Fruit fly (Drosophila melanogaster) whole organism, embryonic: Measurements from ENCODE around the gene Rad60.
A peak's percentile ranks its signal among the peaks of the same experiment; 100 is the strongest.

Source experiments
- Aef1 ChIP-seq: fragments of 200-800 bp; sonication (Bioruptor generic); IDR thresholded peaks from 3 replicates; pipeline ENCODE4 v1.3.6; 2022; ENCODE audit warnings: missing biosample characterization, missing genetic modification characterization
- Bteb2 ChIP-seq: fragments of 200-800 bp; sonication (Bioruptor generic); optimal IDR thresholded peaks from 2 replicates; lab custom pipeline; 2016; ENCODE audit warnings: missing biosample characterization, missing genetic modification characterization
- CG10209 ChIP-seq: fragments of 200-800 bp; sonication (Bioruptor generic); optimal IDR thresholded peaks from 3 replicates; lab custom pipeline; 2017; ENCODE audit warnings: missing biosample characterization, mild to moderate bottlenecking, missing genetic modification characterization, missing genetic modification reagents
- CG10959 ChIP-seq: fragments of 200-800 bp; sonication (Bioruptor generic); IDR thresholded peaks from 2 replicates; pipeline ENCODE4 v1.3.6; 2022; ENCODE audit warnings: missing biosample characterization, missing genetic modification characterization
- CG11695 ChIP-seq: fragments of 200-800 bp; sonication (Bioruptor generic); IDR thresholded peaks from 3 replicates; pipeline ENCODE4 v1.3.6; 2022; ENCODE audit warnings: missing biosample characterization, missing genetic modification characterization
- CG15601 ChIP-seq: fragments of 200-800 bp; sonication (Bioruptor generic); optimal IDR thresholded peaks from 3 replicates; lab custom pipeline; 2019; ENCODE audit warnings: missing biosample characterization, mild to moderate bottlenecking, missing genetic modification characterization, moderate library complexity
- CG15696 ChIP-seq: fragments of 200-800 bp; sonication (Bioruptor generic); optimal IDR thresholded peaks from 2 replicates; lab custom pipeline; 2019; ENCODE audit warnings: missing biosample characterization, mild to moderate bottlenecking, missing genetic modification characterization, moderate library complexity
- CG17568 ChIP-seq: fragments of 200-800 bp; sonication (Bioruptor generic); optimal IDR thresholded peaks from 2 replicates; lab custom pipeline; 2018; ENCODE audit warnings: missing biosample characterization, mild to moderate bottlenecking, missing genetic modification characterization, moderate library complexity
- CG1792 ChIP-seq: fragments of 200-800 bp; sonication (Bioruptor generic); optimal IDR thresholded peaks from 2 replicates; lab custom pipeline; 2016; ENCODE audit warnings: missing biosample characterization, missing genetic modification characterization
- CG33557 ChIP-seq: fragments of 200-800 bp; sonication (Bioruptor generic); optimal IDR thresholded peaks from 2 replicates; lab custom pipeline; 2019; ENCODE audit warnings: missing biosample characterization, mild to moderate bottlenecking, missing genetic modification characterization, moderate library complexity
- CG42726 ChIP-seq: fragments of 200-800 bp; sonication (Bioruptor generic); IDR thresholded peaks from 2 replicates; pipeline ENCODE4 v1.3.6; 2022; ENCODE audit warnings: missing biosample characterization, missing genetic modification characterization; ENCODE audit not compliant: partially characterized antibody
- CG6791 ChIP-seq: fragments of 200-800 bp; sonication (Bioruptor generic); IDR thresholded peaks from 3 replicates; pipeline ENCODE4 v1.3.6; 2022; ENCODE audit warnings: missing biosample characterization, missing genetic modification characterization; ENCODE audit not compliant: partially characterized antibody
- CG7786 ChIP-seq: fragments of 200-800 bp; sonication (Bioruptor generic); optimal IDR thresholded peaks from 2 replicates; lab custom pipeline; 2016; ENCODE audit warnings: missing biosample characterization, missing genetic modification characterization
- CG7963 ChIP-seq: fragments of 200-800 bp; sonication (Bioruptor generic); IDR thresholded peaks from 3 replicates; pipeline ENCODE4 v1.3.6; 2022; ENCODE audit warnings: missing biosample characterization, missing genetic modification characterization; ENCODE audit not compliant: partially characterized antibody
- CG9727 ChIP-seq: fragments of 200-800 bp; sonication (Bioruptor generic); optimal IDR thresholded peaks from 3 replicates; lab custom pipeline; 2017; ENCODE audit warnings: missing biosample characterization, mild to moderate bottlenecking, missing genetic modification characterization
- Camta ChIP-seq: fragments of 200-800 bp; sonication (Bioruptor generic); optimal IDR thresholded peaks from 2 replicates; lab custom pipeline; 2016; ENCODE audit warnings: missing biosample characterization, missing genetic modification characterization
- CrebB ChIP-seq: fragments of 200-800 bp; sonication (Bioruptor generic); optimal IDR thresholded peaks from 3 replicates; lab custom pipeline; 2018; ENCODE audit warnings: missing biosample characterization, mild to moderate bottlenecking, missing genetic modification characterization
- Doc3 ChIP-seq: fragments of 200-800 bp; sonication (Bioruptor generic); IDR thresholded peaks from 3 replicates; pipeline ENCODE4 v1.3.6; 2022; ENCODE audit warnings: missing biosample characterization, missing genetic modification characterization; ENCODE audit not compliant: partially characterized antibody
- Drgx ChIP-seq: fragments of 200-800 bp; sonication (Bioruptor generic); IDR thresholded peaks from 2 replicates; pipeline ENCODE4 v1.3.6; 2022; ENCODE audit warnings: missing biosample characterization, missing genetic modification characterization
- HLH4C ChIP-seq: fragments of 200-800 bp; sonication (Bioruptor generic); IDR thresholded peaks from 3 replicates; pipeline ENCODE4 v1.3.6; 2022; ENCODE audit warnings: missing biosample characterization, missing genetic modification characterization; ENCODE audit not compliant: partially characterized antibody
- Hand ChIP-seq: fragments of 200-800 bp; sonication (Bioruptor generic); optimal IDR thresholded peaks from 2 replicates; lab custom pipeline; 2017; ENCODE audit warnings: mild to moderate bottlenecking, missing biosample characterization, missing genetic modification reagents, missing genetic modification characterization
- HmgZ ChIP-seq: fragments of 200-800 bp; sonication (Bioruptor generic); optimal IDR thresholded peaks from 2 replicates; lab custom pipeline; 2018; ENCODE audit warnings: missing biosample characterization, mild to moderate bottlenecking, missing genetic modification characterization
- Hr78 ChIP-seq, 2 experiments: fragments of 200-800 bp in 1 of 2; fragments of >200 bp in 1 of 2; sonication (Bioruptor generic) in 1 of 2; optimal IDR thresholded peaks; 2 replicates each; lab custom pipeline; 2017 to 2019; ENCODE audit warnings: missing biosample characterization in 2 of 2, missing genetic modification characterization in 2 of 2, mild to moderate bottlenecking in 1 of 2, moderate library complexity in 1 of 2
- MBD-R2 ChIP-seq: fragments of 200-800 bp; sonication (Bioruptor generic); IDR thresholded peaks from 2 replicates; pipeline ENCODE4 v1.3.6; 2022; ENCODE audit warnings: missing biosample characterization, missing genetic modification characterization
- Myb ChIP-seq: fragments of 200-800 bp; sonication (Bioruptor generic); optimal IDR thresholded peaks from 2 replicates; lab custom pipeline; 2016; ENCODE audit warnings: missing biosample characterization, missing genetic modification characterization
- Scr ChIP-seq: fragments of 200-800 bp; sonication (Bioruptor generic); IDR thresholded peaks from 2 replicates; pipeline ENCODE4 v1.3.6; 2022; ENCODE audit warnings: missing biosample characterization, missing genetic modification characterization; ENCODE audit not compliant: partially characterized antibody
- Tbp ChIP-seq: fragments of >200 bp; optimal IDR thresholded peaks from 2 replicates; lab custom pipeline; 2018; ENCODE audit warnings: missing biosample characterization, missing genetic modification characterization
- Xbp1 ChIP-seq: fragments of 200-800 bp; sonication (Bioruptor generic); optimal IDR thresholded peaks from 3 replicates; lab custom pipeline; 2016; ENCODE audit warnings: missing biosample characterization, mild to moderate bottlenecking, missing genetic modification characterization
- ac ChIP-seq: fragments of 200-800 bp; sonication (Bioruptor generic); optimal IDR thresholded peaks from 3 replicates; lab custom pipeline; 2017; ENCODE audit warnings: missing biosample characterization, mild to moderate bottlenecking, missing genetic modification characterization
- chif ChIP-seq, 2 experiments: fragments of 200-800 bp; sonication (Bioruptor generic); optimal IDR thresholded peaks; 3 replicates each; lab custom pipeline; 2016; ENCODE audit warnings: missing biosample characterization in 2 of 2, missing genetic modification characterization in 2 of 2
- da ChIP-seq: fragments of 200-800 bp; sonication (Bioruptor generic); optimal IDR thresholded peaks from 2 replicates; lab custom pipeline; 2016; ENCODE audit warnings: missing biosample characterization, missing genetic modification characterization
- emc ChIP-seq: fragments of 200-800 bp; sonication (Bioruptor generic); optimal IDR thresholded peaks from 2 replicates; lab custom pipeline; 2016; ENCODE audit warnings: missing biosample characterization, missing genetic modification characterization
- ems ChIP-seq: fragments of 200-800 bp; sonication (Bioruptor generic); optimal IDR thresholded peaks from 3 replicates; lab custom pipeline; 2016; ENCODE audit warnings: missing biosample characterization, missing genetic modification characterization
- esg ChIP-seq: fragments of 200-800 bp; sonication (Bioruptor generic); conservative IDR thresholded peaks from 2 replicates; pipeline ENCODE4 v1.3.6; 2022; ENCODE audit warnings: missing biosample characterization, missing genetic modification characterization
- fd102C ChIP-seq: fragments of 200-800 bp; sonication (Bioruptor generic); optimal IDR thresholded peaks from 2 replicates; lab custom pipeline; 2018; ENCODE audit warnings: missing biosample characterization, mild to moderate bottlenecking, missing genetic modification characterization, moderate library complexity
- fd3F ChIP-seq: fragments of 200-800 bp; sonication (Bioruptor generic); optimal IDR thresholded peaks from 2 replicates; lab custom pipeline; 2018; ENCODE audit warnings: missing biosample characterization, mild to moderate bottlenecking, missing genetic modification characterization, moderate library complexity
- ftz-f1 ChIP-seq: fragments of 200-800 bp; sonication (Bioruptor generic); optimal IDR thresholded peaks from 2 replicates; lab custom pipeline; 2016; ENCODE audit warnings: missing biosample characterization, missing genetic modification characterization
- gfzf ChIP-seq: fragments of 200-800 bp; sonication (Bioruptor generic); optimal IDR thresholded peaks from 2 replicates; lab custom pipeline; 2016; ENCODE audit warnings: missing biosample characterization, mild to moderate bottlenecking, missing genetic modification characterization, moderate library complexity
- gsb ChIP-seq: fragments of 200-800 bp; sonication (Bioruptor generic); IDR thresholded peaks from 2 replicates; pipeline ENCODE4 v1.3.6; 2022; ENCODE audit warnings: missing biosample characterization, missing genetic modification characterization
- hbn ChIP-seq: fragments of 200-800 bp; sonication (Bioruptor generic); IDR thresholded peaks from 2 replicates; pipeline ENCODE4 v1.3.6; 2022; ENCODE audit warnings: missing biosample characterization, missing genetic modification characterization; ENCODE audit not compliant: partially characterized antibody
- hkb ChIP-seq, 2 experiments: fragments of 200-800 bp in 1 of 2; fragments of >200 bp in 1 of 2; sonication (Bioruptor generic) in 1 of 2; IDR thresholded peaks in 1 of 2; optimal IDR thresholded peaks in 1 of 2; 2 replicates each; pipeline versions ENCODE4 v1.3.6 to Lab custom; 2017 to 2022; ENCODE audit warnings: missing biosample characterization in 1 of 2, missing genetic modification characterization in 1 of 2
- ind ChIP-seq: fragments of 200-800 bp; sonication (Bioruptor generic); optimal IDR thresholded peaks from 3 replicates; lab custom pipeline; 2016; ENCODE audit warnings: missing biosample characterization, missing genetic modification characterization
- maf-S ChIP-seq: fragments of 200-800 bp; sonication (Bioruptor generic); optimal IDR thresholded peaks from 2 replicates; lab custom pipeline; 2016; ENCODE audit warnings: missing biosample characterization, missing genetic modification characterization
- mirr ChIP-seq: fragments of 200-800 bp; sonication (Bioruptor generic); optimal IDR thresholded peaks from 3 replicates; lab custom pipeline; 2018; ENCODE audit warnings: missing biosample characterization, mild to moderate bottlenecking, missing genetic modification characterization
- pita ChIP-seq: fragments of 200-800 bp; sonication (Bioruptor generic); optimal IDR thresholded peaks from 2 replicates; lab custom pipeline; 2017; ENCODE audit warnings: missing biosample characterization, mild to moderate bottlenecking, missing genetic modification characterization
- vvl ChIP-seq: fragments of 200-800 bp; sonication (Bioruptor generic); IDR thresholded peaks from 2 replicates; pipeline ENCODE4 v1.3.6; 2022; ENCODE audit warnings: missing biosample characterization, missing genetic modification characterization
- wek ChIP-seq: fragments of 200-800 bp; sonication (Bioruptor generic); optimal IDR thresholded peaks from 3 replicates; lab custom pipeline; 2018; ENCODE audit warnings: missing biosample characterization, mild to moderate bottlenecking, missing genetic modification characterization, moderate library complexity
- zen2 ChIP-seq: fragments of 200-800 bp; sonication (Bioruptor generic); IDR thresholded peaks from 3 replicates; pipeline ENCODE4 v1.3.6; 2022; ENCODE audit warnings: missing biosample characterization, missing genetic modification characterization; ENCODE audit not compliant: partially characterized antibody

The Rad60 gene

DNA sequence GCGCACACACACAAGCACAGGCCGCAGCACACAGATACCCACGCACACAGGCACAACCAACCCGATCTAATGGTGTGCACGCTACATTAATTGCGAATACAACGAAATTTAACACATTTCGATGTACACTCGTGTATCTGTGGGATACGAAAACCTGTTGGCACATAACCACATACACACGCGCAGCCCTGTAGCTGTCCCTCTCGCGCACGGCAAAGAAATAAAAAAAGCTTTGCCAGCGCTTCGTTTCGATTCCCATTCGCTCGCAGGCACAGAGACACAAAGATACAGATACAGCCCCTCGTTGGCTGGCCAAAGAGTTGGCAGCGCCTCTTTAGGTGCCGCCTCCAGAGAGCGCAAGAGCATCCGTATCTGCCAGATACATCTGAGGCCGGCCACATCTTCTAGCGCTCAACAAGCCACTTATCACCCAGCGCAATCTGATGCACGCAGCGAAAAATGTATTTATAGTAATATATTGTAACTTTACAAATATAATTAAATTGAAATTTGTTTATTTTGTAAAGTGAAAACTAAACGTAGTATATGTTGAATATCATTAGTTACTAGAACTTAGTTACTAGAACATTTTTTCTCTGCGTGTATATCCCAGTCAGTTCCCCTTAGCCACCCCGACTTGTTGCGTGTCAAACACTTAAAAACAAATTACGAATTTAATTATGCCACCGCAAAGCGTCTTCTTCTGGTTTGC, 41.9 kb upstream of the Rad60 start (continued):
- TF ChIP-seq HmgZ (tag; lab: Kevin White, UChicago) (peak; percentile 23), ems (GFP tag; lab: Kevin White, UChicago) (no peak), CG9727 (GFP tag; lab: Kevin White, UChicago) (peak; percentile 61), zen2 (GFP tag; lab: Robert Waterston, UW) (no peak; the same call in 2 of the 3 replicates), mirr (peak; percentile 76), wek (GFP tag; lab: Kevin White, UChicago) (no peak), CG10959 (GFP tag; lab: Robert Waterston, UW) (peak; percentile 63), Bteb2 (GFP tag; lab: Kevin White, UChicago) (no peak), ftz-f1 (GFP tag; lab: Kevin White, UChicago) (peak; percentile 15), CG11695 (GFP tag; lab: Robert Waterston, UW) (0 out of 3 replicates have a peak, but pooled peaks have one; percentile 54), CG7786 (GFP tag; lab: Kevin White, UChicago) (no peak), Camta (no peak), gsb (GFP tag; lab: Robert Waterston, UW) (no peak), hbn (no peak), Tbp (GFP tag; lab: Kevin White, UChicago) (no peak), chif (GFP tag; optimal IDR thresholded peaks at IDR 0.05; lab: Kevin White, UChicago) (peak in 1 of 2 experiments; percentile 8), CG17568 (GFP tag; lab: Kevin White, UChicago) (no peak), MBD-R2 (GFP tag; lab: Robert Waterston, UW) (no peak), pita (GFP tag; lab: Kevin White, UChicago) (no peak), CG6791 (GFP tag; lab: Robert Waterston, UW) (no peak), CrebB (tag; lab: Kevin White, UChicago) (no peak), Scr (GFP tag; lab: Robert Waterston, UW) (no peak), da (GFP tag; lab: Kevin White, UChicago) (no peak), CG15696 (tag; lab: Kevin White, UChicago) (no peak), fd102C (no peak), CG42726 (GFP tag; lab: Robert Waterston, UW) (no peak), emc (GFP tag; lab: Kevin White, UChicago) (no peak), esg (no peak; the same call in 1 of the 2 replicates), HLH4C (GFP tag; lab: Robert Waterston, UW) (no peak), Aef1 (GFP tag; lab: Robert Waterston, UW) (peak; percentile 56), Xbp1 (GFP tag; lab: Kevin White, UChicago) (peak; percentile 61), CG33557 (GFP tag; lab: Kevin White, UChicago) (no peak), ind (GFP tag; lab: Kevin White, UChicago) (peak; percentile 22), ac (GFP tag; lab: Kevin White, UChicago) (no peak), CG1792 (GFP tag; lab: Kevin White, UChicago) (no peak), fd3F (no peak), CG7963 (no peak), Drgx (GFP tag; lab: Robert Waterston, UW) (peak; percentile 83), Myb (no peak), Hr78 (GFP tag; optimal IDR thresholded peaks at IDR 0.05; lab: Kevin White, UChicago) (no peak), CG10209 (GFP tag; lab: Kevin White, UChicago) (peak; percentile 40), hkb (optimal IDR thresholded peaks at IDR 0.05; lab: Kevin White, UChicago) (no peak), hkb (GFP tag; IDR thresholded peaks at IDR 0.05; lab: Robert Waterston, UW) (peak; percentile 78), CG15601 (tag; lab: Kevin White, UChicago) (no peak), Hand (GFP tag; lab: Kevin White, UChicago) (no peak), gfzf (GFP tag; lab: Kevin White, UChicago) (no peak), maf-S (GFP tag; lab: Kevin White, UChicago) (no peak), vvl (peak; percentile 80), Doc3 (GFP tag; lab: Robert Waterston, UW) (no peak)
